Fruit fly (Drosophila melanogaster) whole organism, embryonic: Measurements from ENCODE around the gene Mon1.
A peak's percentile ranks its signal among the peaks of the same experiment; 100 is the strongest.

Source experiments
- ATbp ChIP-seq: fragments of 200-800 bp; sonication (Bioruptor generic); optimal IDR thresholded peaks from 2 replicates; lab custom pipeline; 2017; ENCODE audit warnings: missing biosample characterization, mild to moderate bottlenecking, missing genetic modification characterization, missing genetic modification reagents
- Ada2b ChIP-seq: fragments of 200-800 bp; sonication (Bioruptor generic); IDR thresholded peaks from 2 replicates; pipeline ENCODE4 v1.3.6; 2022; ENCODE audit warnings: missing biosample characterization, missing genetic modification characterization
- CG1024 ChIP-seq: fragments of 200-800 bp; sonication (Bioruptor generic); IDR thresholded peaks from 2 replicates; pipeline ENCODE4 v1.3.6; 2022; ENCODE audit warnings: missing biosample characterization, missing genetic modification characterization
- CG11093 ChIP-seq: fragments of 200-800 bp; sonication (Bioruptor generic); IDR thresholded peaks from 3 replicates; pipeline ENCODE4 v1.3.6; 2022; ENCODE audit warnings: missing biosample characterization, missing genetic modification characterization
- CG12659 ChIP-seq: fragments of 200-800 bp; sonication (Bioruptor generic); optimal IDR thresholded peaks from 3 replicates; lab custom pipeline; 2017; ENCODE audit warnings: mild to moderate bottlenecking, missing biosample characterization, missing genetic modification reagents, missing genetic modification characterization
- CG13123 ChIP-seq: fragments of 200-800 bp; sonication (Bioruptor generic); optimal IDR thresholded peaks from 2 replicates; lab custom pipeline; 2016; ENCODE audit warnings: missing biosample characterization, missing genetic modification characterization
- CG14014 ChIP-seq: fragments of 200-800 bp; sonication (Bioruptor generic); IDR thresholded peaks from 2 replicates; pipeline ENCODE4 v1.3.6; 2022; ENCODE audit warnings: missing biosample characterization, missing genetic modification characterization
- CG15269 ChIP-seq: fragments of 200-800 bp; sonication (Bioruptor generic); optimal IDR thresholded peaks from 2 replicates; lab custom pipeline; 2018; ENCODE audit warnings: missing biosample characterization, mild to moderate bottlenecking, missing genetic modification characterization, moderate library complexity
- CG1529 ChIP-seq: fragments of 200-800 bp; sonication (Bioruptor generic); optimal IDR thresholded peaks from 3 replicates; lab custom pipeline; 2018; ENCODE audit warnings: missing biosample characterization, missing genetic modification characterization
- CG16813 ChIP-seq: fragments of 200-800 bp; sonication (Bioruptor generic); IDR thresholded peaks from 3 replicates; pipeline ENCODE4 v1.3.6; 2022; ENCODE audit warnings: missing biosample characterization, missing genetic modification characterization; ENCODE audit not compliant: partially characterized antibody
- CG17802 ChIP-seq: fragments of 200-800 bp; sonication (Bioruptor generic); optimal IDR thresholded peaks from 2 replicates; lab custom pipeline; 2018; ENCODE audit warnings: missing biosample characterization, mild to moderate bottlenecking, missing genetic modification characterization, moderate library complexity
- CG1832 ChIP-seq: fragments of 200-800 bp; sonication (Bioruptor generic); optimal IDR thresholded peaks from 2 replicates; lab custom pipeline; 2017; ENCODE audit warnings: missing biosample characterization, mild to moderate bottlenecking, missing genetic modification characterization, inconsistent platforms
- CG31365 ChIP-seq: fragments of 200-800 bp; sonication (Bioruptor generic); optimal IDR thresholded peaks from 2 replicates; lab custom pipeline; 2018; ENCODE audit warnings: missing biosample characterization, mild to moderate bottlenecking, missing genetic modification characterization
- CG32767 ChIP-seq: fragments of 200-800 bp; sonication (Bioruptor generic); IDR thresholded peaks from 2 replicates; pipeline ENCODE4 v1.3.6; 2022; ENCODE audit warnings: missing biosample characterization, missing genetic modification characterization
- CG34422 ChIP-seq: fragments of 200-800 bp; sonication (Bioruptor generic); IDR thresholded peaks from 3 replicates; pipeline ENCODE4 v1.3.6; 2022; ENCODE audit warnings: missing biosample characterization, missing genetic modification characterization
- CG4854 ChIP-seq: fragments of 200-800 bp; sonication (Bioruptor generic); optimal IDR thresholded peaks from 2 replicates; lab custom pipeline; 2016; ENCODE audit warnings: missing biosample characterization, missing genetic modification characterization, inconsistent platforms
- CG6683 ChIP-seq: fragments of 200-800 bp; sonication (Bioruptor generic); optimal IDR thresholded peaks from 2 replicates; lab custom pipeline; 2017; ENCODE audit warnings: missing biosample characterization, mild to moderate bottlenecking, missing genetic modification characterization, missing genetic modification reagents
- CG7357 ChIP-seq: fragments of 200-800 bp; sonication (Bioruptor generic); IDR thresholded peaks from 3 replicates; pipeline ENCODE4 v1.3.6; 2022; ENCODE audit warnings: missing biosample characterization, missing genetic modification characterization
- CG8281 ChIP-seq: fragments of 200-800 bp; sonication (Bioruptor generic); optimal IDR thresholded peaks from 2 replicates; lab custom pipeline; 2018; ENCODE audit warnings: missing biosample characterization, mild to moderate bottlenecking, missing genetic modification characterization, moderate library complexity
- CG8478 ChIP-seq: fragments of >200 bp; optimal IDR thresholded peaks from 2 replicates; lab custom pipeline; 2018
- CG8944 ChIP-seq: fragments of 200-800 bp; sonication (Bioruptor generic); optimal IDR thresholded peaks from 3 replicates; lab custom pipeline; 2016; ENCODE audit warnings: missing biosample characterization, missing genetic modification characterization
- E2f1 ChIP-seq: fragments of 200-800 bp; sonication (Bioruptor generic); IDR thresholded peaks from 2 replicates; pipeline ENCODE4 v1.3.6; 2022; ENCODE audit warnings: missing biosample characterization, missing genetic modification characterization
- E2f2 ChIP-seq: fragments of 200-800 bp; sonication (Bioruptor generic); IDR thresholded peaks from 2 replicates; pipeline ENCODE4 v1.3.6; 2022; ENCODE audit warnings: missing biosample characterization, missing genetic modification characterization
- HLH3B ChIP-seq: fragments of 200-800 bp; sonication (Bioruptor generic); IDR thresholded peaks from 2 replicates; pipeline ENCODE4 v1.3.6; 2022; ENCODE audit warnings: missing biosample characterization, missing genetic modification characterization
- HLH54F ChIP-seq: fragments of 200-800 bp; sonication (Bioruptor generic); optimal IDR thresholded peaks from 3 replicates; lab custom pipeline; 2016; ENCODE audit warnings: missing biosample characterization, missing genetic modification characterization
- Hmr ChIP-seq: fragments of 200-800 bp; sonication (Bioruptor generic); optimal IDR thresholded peaks from 3 replicates; lab custom pipeline; 2017; ENCODE audit warnings: mild to moderate bottlenecking, missing biosample characterization, missing genetic modification reagents, missing genetic modification characterization
- Hmx ChIP-seq: fragments of 200-800 bp; sonication (Bioruptor generic); optimal IDR thresholded peaks from 2 replicates; lab custom pipeline; 2016; ENCODE audit warnings: missing biosample characterization, missing genetic modification characterization
- Hr39 ChIP-seq: fragments of >200 bp; optimal IDR thresholded peaks from 2 replicates; lab custom pipeline; 2017
- Kr ChIP-seq: fragments of 200-800 bp; sonication (Bioruptor generic); optimal IDR thresholded peaks from 2 replicates; lab custom pipeline; 2017; ENCODE audit warnings: missing biosample characterization, mild to moderate bottlenecking, missing genetic modification characterization
- Lim3 ChIP-seq: fragments of 200-800 bp; sonication (Bioruptor generic); IDR thresholded peaks from 2 replicates; pipeline ENCODE4 v1.3.6; 2022; ENCODE audit warnings: missing biosample characterization, missing genetic modification characterization
- Max ChIP-seq: fragments of 200-800 bp; sonication (Bioruptor generic); optimal IDR thresholded peaks from 2 replicates; lab custom pipeline; 2016; ENCODE audit warnings: missing biosample characterization, mild to moderate bottlenecking, missing genetic modification characterization
- Nf-YC ChIP-seq: fragments of 200-800 bp; optimal IDR thresholded peaks from 3 replicates; lab custom pipeline; 2019; ENCODE audit warnings: missing biosample characterization, mild to moderate bottlenecking, missing genetic modification characterization, moderate library complexity
- Rfx ChIP-seq: fragments of 200-800 bp; sonication (Bioruptor generic); IDR thresholded peaks from 2 replicates; pipeline ENCODE4 v1.3.6; 2022; ENCODE audit warnings: missing biosample characterization, missing genetic modification characterization
- Six4 ChIP-seq: fragments of 200-800 bp; sonication (Bioruptor generic); optimal IDR thresholded peaks from 2 replicates; lab custom pipeline; 2016; ENCODE audit warnings: missing biosample characterization, missing genetic modification characterization
- Xrp1 ChIP-seq: fragments of 200-800 bp; sonication (Bioruptor generic); IDR thresholded peaks from 2 replicates; pipeline ENCODE4 v1.3.6; 2022; ENCODE audit warnings: missing biosample characterization, missing genetic modification characterization
- YL-1 ChIP-seq: fragments of 200-800 bp; sonication (Bioruptor generic); optimal IDR thresholded peaks from 3 replicates; lab custom pipeline; 2017; ENCODE audit warnings: missing biosample characterization, mild to moderate bottlenecking, missing genetic modification characterization
- ato ChIP-seq: fragments of 200-800 bp; sonication (Bioruptor generic); IDR thresholded peaks from 2 replicates; pipeline ENCODE4 v1.3.6; 2022; ENCODE audit warnings: missing biosample characterization, missing genetic modification characterization; ENCODE audit not compliant: partially characterized antibody
- croc ChIP-seq: fragments of 200-800 bp; sonication (Bioruptor generic); conservative IDR thresholded peaks from 3 replicates; pipeline ENCODE4 v1.3.6; 2022; ENCODE audit warnings: missing biosample characterization, missing genetic modification characterization
- cwo ChIP-seq: fragments of 200-800 bp; sonication (Bioruptor generic); optimal IDR thresholded peaks from 3 replicates; lab custom pipeline; 2017; ENCODE audit warnings: missing biosample characterization, missing genetic modification characterization, mild to moderate bottlenecking, moderate library complexity, missing genetic modification reagents
- dmrt99B ChIP-seq: fragments of 200-800 bp; sonication (Bioruptor generic); optimal IDR thresholded peaks from 2 replicates; lab custom pipeline; 2018; ENCODE audit warnings: missing biosample characterization, mild to moderate bottlenecking, missing genetic modification characterization, moderate library complexity
- gro ChIP-seq: fragments of 200-800 bp; sonication (Bioruptor generic); optimal IDR thresholded peaks from 2 replicates; lab custom pipeline; 2016; ENCODE audit warnings: missing biosample characterization, missing genetic modification characterization
- kni ChIP-seq: fragments of 200-800 bp; sonication (Bioruptor generic); optimal IDR thresholded peaks from 3 replicates; lab custom pipeline; 2017; ENCODE audit warnings: mild to moderate bottlenecking, missing biosample characterization, missing genetic modification reagents, missing genetic modification characterization
- lab ChIP-seq: fragments of 200-800 bp; sonication (Bioruptor generic); optimal IDR thresholded peaks from 3 replicates; lab custom pipeline; 2017; ENCODE audit warnings: missing biosample characterization, missing genetic modification characterization, mild to moderate bottlenecking, moderate library complexity, missing genetic modification reagents
- lilli ChIP-seq: fragments of 200-800 bp; sonication (Bioruptor generic); optimal IDR thresholded peaks from 3 replicates; lab custom pipeline; 2016; ENCODE audit warnings: missing biosample characterization, missing genetic modification characterization
- luna ChIP-seq: fragments of 200-800 bp; sonication (Bioruptor generic); optimal IDR thresholded peaks from 2 replicates; lab custom pipeline; 2016; ENCODE audit warnings: missing biosample characterization, missing genetic modification characterization
- mam ChIP-seq: fragments of 200-800 bp; sonication (Bioruptor generic); optimal IDR thresholded peaks from 3 replicates; lab custom pipeline; 2016; ENCODE audit warnings: missing biosample characterization, missing genetic modification characterization
- repo ChIP-seq: fragments of 200-800 bp; sonication (Bioruptor generic); optimal IDR thresholded peaks from 2 replicates; lab custom pipeline; 2016; ENCODE audit warnings: missing biosample characterization, missing genetic modification characterization
- slou ChIP-seq: fragments of 200-800 bp; sonication (Bioruptor generic); optimal IDR thresholded peaks from 3 replicates; lab custom pipeline; 2016; ENCODE audit warnings: missing biosample characterization, missing genetic modification characterization
- stc ChIP-seq: fragments of 200-800 bp; sonication (Bioruptor generic); IDR thresholded peaks from 2 replicates; pipeline ENCODE4 v1.3.6; 2022; ENCODE audit warnings: missing biosample characterization, missing genetic modification characterization
- wor ChIP-seq: fragments of 200-800 bp; sonication (Bioruptor generic); IDR thresholded peaks from 2 replicates; pipeline ENCODE4 v1.3.6; 2022; ENCODE audit warnings: missing biosample characterization, missing genetic modification characterization
- zen2 ChIP-seq: fragments of 200-800 bp; sonication (Bioruptor generic); IDR thresholded peaks from 3 replicates; pipeline ENCODE4 v1.3.6; 2022; ENCODE audit warnings: missing biosample characterization, missing genetic modification characterization; ENCODE audit not compliant: partially characterized antibody

Gene Mon1

DNA sequence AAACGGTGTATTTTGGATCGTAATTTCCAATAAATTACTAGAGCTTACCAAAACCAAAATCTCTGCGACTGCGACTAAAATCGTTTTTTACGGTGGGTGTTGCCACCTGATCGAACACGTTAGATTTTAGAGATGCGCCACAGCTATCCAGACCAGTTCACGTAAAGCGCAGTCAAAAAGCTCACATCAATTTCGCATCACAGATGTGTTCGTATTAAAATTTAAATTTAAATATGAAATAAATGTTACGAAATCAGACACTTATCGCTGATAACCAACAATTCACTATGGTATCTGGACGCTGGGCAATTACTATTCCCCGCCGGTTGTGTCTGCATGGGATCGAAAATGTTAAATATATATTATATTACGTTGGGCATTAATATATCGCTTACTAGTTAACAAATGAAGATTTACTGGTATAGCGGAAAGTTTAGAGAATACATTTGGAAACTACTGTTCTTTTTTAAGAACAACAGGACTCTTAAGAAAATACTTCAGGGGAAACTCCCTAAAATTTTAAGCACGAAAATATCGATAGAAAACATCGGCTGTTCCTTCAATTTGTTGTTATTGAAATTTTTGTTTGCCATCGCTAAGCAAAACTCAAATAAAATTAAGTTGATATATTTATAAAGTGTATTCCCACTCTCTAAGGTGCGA lies 3.1 kb upstream of the Mon1 start, which contains the start of the genes mxt and CG11927 (continued):
- TF ChIP-seq lilli (GFP tag; lab: Kevin White, UChicago), result peak; percentile 75
- TF ChIP-seq ato (GFP tag; lab: Robert Waterston, UW), result peak; percentile 58; the same call in 1 of the 2 replicates
- TF ChIP-seq CG1529 (GFP tag; lab: Kevin White, UChicago), result no peak
- no peak for TF ChIP-seq slou (GFP tag; lab: Kevin White, UChicago)
- TF ChIP-seq Kr, result no peak
- no peak for TF ChIP-seq gro (GFP tag; lab: Kevin White, UChicago)
- no peak for TF ChIP-seq CG8281 (tag; lab: Kevin White, UChicago)
- TF ChIP-seq CG6683 (GFP tag; lab: Kevin White, UChicago), result no peak
- TF ChIP-seq CG7357 (GFP tag; lab: Robert Waterston, UW), result 0 out of 3 replicates have a peak, but pooled peaks have one; percentile 42
- TF ChIP-seq Ada2b (GFP tag; lab: Robert Waterston, UW), result no peak
- peak; percentile 67 for TF ChIP-seq mam (GFP tag; lab: Kevin White, UChicago)
- TF ChIP-seq CG13123 (GFP tag; lab: Kevin White, UChicago), result no peak
- TF ChIP-seq CG12659 (GFP tag; lab: Kevin White, UChicago), result peak; percentile 57
- peak; percentile 58 for TF ChIP-seq Max (GFP tag; lab: Kevin White, UChicago)
- no peak for TF ChIP-seq Hmr (GFP tag; lab: Kevin White, UChicago)
- peak; percentile 88 for TF ChIP-seq CG16813 (GFP tag; lab: Robert Waterston, UW)
- TF ChIP-seq repo, result no peak
- TF ChIP-seq Hr39 (lab: Kevin White, UChicago), result no peak
- no peak for TF ChIP-seq CG1024
- TF ChIP-seq dmrt99B (tag; lab: Kevin White, UChicago), result no peak
- no peak for TF ChIP-seq Lim3
- TF ChIP-seq CG11093 (GFP tag; lab: Robert Waterston, UW), result 0 out of 3 replicates have a peak, but pooled peaks have one; percentile 31
- no peak for TF ChIP-seq kni (GFP tag; lab: Kevin White, UChicago)
- TF ChIP-seq HLH3B, result no peak
- TF ChIP-seq lab (GFP tag; lab: Kevin White, UChicago), result no peak
- TF ChIP-seq YL-1, result no peak
- TF ChIP-seq CG17802 (tag; lab: Kevin White, UChicago), result peak; percentile 61
- peak; percentile 80 for TF ChIP-seq Rfx (GFP tag; lab: Robert Waterston, UW)
- no peak for TF ChIP-seq CG1832
- TF ChIP-seq HLH54F (GFP tag; lab: Kevin White, UChicago), result peak; percentile 64
- TF ChIP-seq CG8944, result peak; percentile 8
- no peak for TF ChIP-seq cwo (GFP tag; lab: Kevin White, UChicago)
- TF ChIP-seq CG8478 (lab: Kevin White, UChicago), result no peak
- TF ChIP-seq ATbp (GFP tag; lab: Kevin White, UChicago), result no peak
- TF ChIP-seq E2f2, result peak; percentile 54; the same call in 1 of the 2 replicates
- no peak for TF ChIP-seq CG32767 (GFP tag; lab: Robert Waterston, UW)
- TF ChIP-seq croc (GFP tag; lab: Robert Waterston, UW), result no peak
- TF ChIP-seq CG15269 (tag; lab: Kevin White, UChicago), result no peak
- peak; percentile 26 for TF ChIP-seq Nf-YC
- 0 out of 2 replicates have a peak, but pooled peaks have one; percentile 45 for TF ChIP-seq CG14014 (GFP tag; lab: Robert Waterston, UW)
- peak; percentile 44; the same call in 1 of the 3 replicates for TF ChIP-seq CG34422 (GFP tag; lab: Robert Waterston, UW)
- TF ChIP-seq stc (GFP tag; lab: Robert Waterston, UW), result no peak
- no peak for TF ChIP-seq CG4854
- no peak for TF ChIP-seq CG31365 (tag; lab: Kevin White, UChicago)
- TF ChIP-seq E2f1, result no peak
- TF ChIP-seq zen2 (GFP tag; lab: Robert Waterston, UW), result peak; percentile 86
- TF ChIP-seq Hmx (GFP tag; lab: Kevin White, UChicago), result no peak
- no peak; the same call in 1 of the 2 replicates for TF ChIP-seq Xrp1 (GFP tag; lab: Robert Waterston, UW)
- TF ChIP-seq wor (GFP tag; lab: Robert Waterston, UW), result no peak
- TF ChIP-seq Six4 (GFP tag; lab: Kevin White, UChicago), result peak; percentile 46
- no peak for TF ChIP-seq luna (GFP tag; lab: Kevin White, UChicago)
